Fruit fly (Drosophila melanogaster) whole organism, embryonic: ENCODE measurements around the gene mRpS31.

Experiments
- CG11456 ChIP-seq: fragments of 200-800 bp; sonication (Bioruptor generic); IDR thresholded peaks from 3 replicates; pipeline ENCODE4 v1.3.6; 2022; ENCODE audit warnings: missing biosample characterization, missing genetic modification characterization
- CG12104 ChIP-seq: fragments of 200-800 bp; sonication (Bioruptor generic); optimal IDR thresholded peaks from 3 replicates; lab custom pipeline; 2016; ENCODE audit warnings: missing biosample characterization, missing genetic modification characterization
- CG12769 ChIP-seq: fragments of 200-800 bp; sonication (Bioruptor generic); optimal IDR thresholded peaks from 2 replicates; lab custom pipeline; 2019; ENCODE audit warnings: missing biosample characterization, mild to moderate bottlenecking, missing genetic modification characterization, moderate library complexity
- CG17328 ChIP-seq: fragments of 200-800 bp; sonication (Bioruptor generic); IDR thresholded peaks from 2 replicates; pipeline ENCODE4 v1.3.6; 2022; ENCODE audit warnings: missing biosample characterization, missing genetic modification characterization
- CG17912 ChIP-seq: fragments of 200-800 bp; sonication (Bioruptor generic); optimal IDR thresholded peaks from 2 replicates; lab custom pipeline; 2018; ENCODE audit warnings: missing biosample characterization, mild to moderate bottlenecking, missing genetic modification characterization
- CG18476 ChIP-seq: fragments of 200-800 bp; sonication (Bioruptor generic); optimal IDR thresholded peaks from 2 replicates; lab custom pipeline; 2016; ENCODE audit warnings: missing biosample characterization, mild to moderate bottlenecking, missing genetic modification characterization
- CG2129 ChIP-seq: fragments of 200-800 bp; sonication (Bioruptor generic); IDR thresholded peaks from 2 replicates; pipeline ENCODE4 v1.3.6; 2022; ENCODE audit warnings: missing biosample characterization, missing genetic modification characterization; ENCODE audit not compliant: partially characterized antibody
- CG31441 ChIP-seq: fragments of 200-800 bp; sonication (Bioruptor generic); IDR thresholded peaks from 2 replicates; pipeline ENCODE4 v1.3.6; 2022; ENCODE audit warnings: missing biosample characterization, missing genetic modification characterization
- CG34376 ChIP-seq: fragments of 200-800 bp; sonication (Bioruptor generic); optimal IDR thresholded peaks from 2 replicates; lab custom pipeline; 2018; ENCODE audit warnings: missing biosample characterization, mild to moderate bottlenecking, missing genetic modification characterization
- CG34422 ChIP-seq: fragments of 200-800 bp; sonication (Bioruptor generic); IDR thresholded peaks from 3 replicates; pipeline ENCODE4 v1.3.6; 2022; ENCODE audit warnings: missing biosample characterization, missing genetic modification characterization
- CG4282 ChIP-seq: fragments of 200-800 bp; sonication (Bioruptor generic); optimal IDR thresholded peaks from 2 replicates; lab custom pipeline; 2016; ENCODE audit warnings: missing biosample characterization, missing genetic modification characterization
- CG4404 ChIP-seq: fragments of 200-800 bp; sonication (Bioruptor generic); IDR thresholded peaks from 2 replicates; pipeline ENCODE4 v1.3.6; 2022; ENCODE audit warnings: missing biosample characterization, missing genetic modification characterization
- CG6683 ChIP-seq: fragments of 200-800 bp; sonication (Bioruptor generic); optimal IDR thresholded peaks from 2 replicates; lab custom pipeline; 2017; ENCODE audit warnings: missing biosample characterization, mild to moderate bottlenecking, missing genetic modification characterization, missing genetic modification reagents
- CG8281 ChIP-seq: fragments of 200-800 bp; sonication (Bioruptor generic); optimal IDR thresholded peaks from 2 replicates; lab custom pipeline; 2018; ENCODE audit warnings: missing biosample characterization, mild to moderate bottlenecking, missing genetic modification characterization, moderate library complexity
- CG9797 ChIP-seq: fragments of 200-800 bp; sonication (Bioruptor generic); optimal IDR thresholded peaks from 3 replicates; lab custom pipeline; 2018; ENCODE audit warnings: missing biosample characterization, mild to moderate bottlenecking, missing genetic modification characterization
- CkIIα-i1 ChIP-seq: fragments of 200-800 bp; sonication (Bioruptor generic); IDR thresholded peaks from 2 replicates; pipeline ENCODE4 v1.3.6; 2022; ENCODE audit warnings: missing biosample characterization, missing genetic modification characterization
- Dip2 ChIP-seq: fragments of 200-800 bp; sonication (Bioruptor generic); IDR thresholded peaks from 2 replicates; pipeline ENCODE4 v1.3.6; 2022; ENCODE audit warnings: missing biosample characterization, missing genetic modification characterization
- ERR ChIP-seq: fragments of 200-800 bp; sonication (Bioruptor generic); optimal IDR thresholded peaks from 2 replicates; lab custom pipeline; 2016; ENCODE audit warnings: missing biosample characterization, missing genetic modification characterization
- Eip74EF ChIP-seq, 2 experiments: fragments of 200-800 bp in 1 of 2; fragments of >200 bp in 1 of 2; sonication (Bioruptor generic) in 1 of 2; optimal IDR thresholded peaks; 2 replicates each; lab custom pipeline; 2017 to 2019; ENCODE audit warnings: missing biosample characterization in 2 of 2, missing genetic modification characterization in 2 of 2, mild to moderate bottlenecking in 1 of 2, moderate library complexity in 1 of 2
- Fer3 ChIP-seq: fragments of 200-800 bp; sonication (Bioruptor generic); optimal IDR thresholded peaks from 2 replicates; lab custom pipeline; 2018; ENCODE audit warnings: missing biosample characterization, mild to moderate bottlenecking, missing genetic modification characterization, moderate library complexity
- Mad ChIP-seq: fragments of 200-800 bp; sonication (Bioruptor generic); optimal IDR thresholded peaks from 2 replicates; lab custom pipeline; 2016; ENCODE audit warnings: missing biosample characterization, missing genetic modification characterization
- Nf-YB ChIP-seq: fragments of 200-800 bp; sonication (Bioruptor generic); optimal IDR thresholded peaks from 3 replicates; lab custom pipeline; 2019; ENCODE audit warnings: missing biosample characterization, mild to moderate bottlenecking, missing genetic modification characterization, moderate library complexity
- PHDP ChIP-seq: fragments of 200-800 bp; sonication (Bioruptor generic); optimal IDR thresholded peaks from 3 replicates; lab custom pipeline; 2018; ENCODE audit warnings: missing biosample characterization, mild to moderate bottlenecking, missing genetic modification characterization, moderate library complexity
- Spps ChIP-seq: fragments of 200-800 bp; sonication (Bioruptor generic); optimal IDR thresholded peaks from 2 replicates; lab custom pipeline; 2018; ENCODE audit warnings: missing biosample characterization, mild to moderate bottlenecking, missing genetic modification characterization
- Tbp ChIP-seq: fragments of >200 bp; optimal IDR thresholded peaks from 2 replicates; lab custom pipeline; 2018; ENCODE audit warnings: missing biosample characterization, missing genetic modification characterization
- br ChIP-seq: fragments of >200 bp; optimal IDR thresholded peaks from 2 replicates; lab custom pipeline; 2017
- inv ChIP-seq: fragments of 200-800 bp; sonication (Bioruptor generic); IDR thresholded peaks from 2 replicates; pipeline ENCODE4 v1.3.6; 2022; ENCODE audit warnings: missing biosample characterization, missing genetic modification characterization; ENCODE audit not compliant: partially characterized antibody
- ken ChIP-seq: fragments of 200-800 bp; sonication (Bioruptor generic); IDR thresholded peaks from 3 replicates; pipeline ENCODE4 v1.3.6; 2022; ENCODE audit warnings: missing biosample characterization, missing genetic modification characterization
- mld ChIP-seq: fragments of 200-800 bp; sonication (Bioruptor generic); IDR thresholded peaks from 3 replicates; pipeline ENCODE4 v1.3.6; 2022; ENCODE audit warnings: missing biosample characterization, missing genetic modification characterization; ENCODE audit not compliant: partially characterized antibody
- nerfin-2 ChIP-seq: fragments of 200-800 bp; sonication (Bioruptor generic); IDR thresholded peaks from 2 replicates; pipeline ENCODE4 v1.3.6; 2022; ENCODE audit warnings: missing biosample characterization, missing genetic modification characterization; ENCODE audit not compliant: partially characterized antibody
- pita ChIP-seq: fragments of 200-800 bp; sonication (Bioruptor generic); optimal IDR thresholded peaks from 2 replicates; lab custom pipeline; 2017; ENCODE audit warnings: missing biosample characterization, mild to moderate bottlenecking, missing genetic modification characterization
- sd ChIP-seq: fragments of 200-800 bp; sonication (Bioruptor generic); optimal IDR thresholded peaks from 3 replicates; lab custom pipeline; 2018; ENCODE audit warnings: missing biosample characterization, mild to moderate bottlenecking, missing genetic modification characterization, moderate library complexity
- so ChIP-seq: fragments of 200-800 bp; sonication (Bioruptor generic); IDR thresholded peaks from 3 replicates; pipeline ENCODE4 v1.3.6; 2022; ENCODE audit warnings: missing biosample characterization, missing genetic modification characterization
- sr ChIP-seq: fragments of 200-800 bp; sonication (Bioruptor generic); IDR thresholded peaks from 3 replicates; pipeline ENCODE4 v1.3.6; 2022; ENCODE audit warnings: missing biosample characterization, missing genetic modification characterization
- tna ChIP-seq: fragments of 200-800 bp; sonication (Bioruptor generic); IDR thresholded peaks from 2 replicates; pipeline ENCODE4 v1.3.6; 2022; ENCODE audit warnings: missing biosample characterization, missing genetic modification characterization; ENCODE audit not compliant: partially characterized antibody
- vfl ChIP-seq: fragments of 200-800 bp; sonication (Bioruptor generic); optimal IDR thresholded peaks from 2 replicates; lab custom pipeline; 2016; ENCODE audit warnings: missing biosample characterization, missing genetic modification characterization

mRpS31 gene

dm6 chr3L:15988039-15988546 is 16.9 kb upstream of the mRpS31 start, which contains the start of gene Hip14 (continued):
- TF ChIP-seq CkIIα-i1 (no peak), ERR (peak; percentile 10), CG34376 (peak; percentile 19), vfl (no peak), nerfin-2 (GFP tag; lab: Robert Waterston, UW) (no peak), Dip2 (GFP tag; lab: Robert Waterston, UW) (no peak), CG18476 (GFP tag; lab: Kevin White, UChicago) (no peak), inv (no peak), Tbp (GFP tag; lab: Kevin White, UChicago) (no peak), Spps (tag; lab: Kevin White, UChicago) (no peak), CG12104 (GFP tag; lab: Kevin White, UChicago) (peak; percentile 55), Eip74EF (GFP tag; optimal IDR thresholded peaks at IDR 0.05; lab: Kevin White, UChicago) (no peak), CG6683 (GFP tag; lab: Kevin White, UChicago) (no peak), br (lab: Kevin White, UChicago) (no peak), CG34422 (GFP tag; lab: Robert Waterston, UW) (peak; percentile 78; the same call in 2 of the 3 replicates), CG31441 (GFP tag; lab: Robert Waterston, UW) (peak; percentile 63), PHDP (no peak), CG11456 (GFP tag; lab: Robert Waterston, UW) (no peak), tna (no peak), CG17328 (GFP tag; lab: Robert Waterston, UW) (0 out of 2 replicates have a peak, but pooled peaks have one; percentile 8)

dm6 chr3L:15996019-15996418 is 9.0 kb upstream of the mRpS31 start:
- TF ChIP-seq mld (GFP tag; lab: Robert Waterston, UW), result no peak
- no peak for TF ChIP-seq Fer3 (tag; lab: Kevin White, UChicago)
- TF ChIP-seq Nf-YB, result no peak
- TF ChIP-seq pita (GFP tag; lab: Kevin White, UChicago), result no peak
- TF ChIP-seq CG4404 (GFP tag; lab: Robert Waterston, UW), result no peak
- peak; percentile 96 for TF ChIP-seq sd (tag; lab: Kevin White, UChicago)
- peak; percentile 74; the same call in 2 of the 3 replicates for TF ChIP-seq sr

dm6 chr3L:15998217-15998616 is 6.8 kb upstream of the mRpS31 start:
- TF ChIP-seq CG2129 (no peak), Mad (no peak), CG9797 (GFP tag; lab: Kevin White, UChicago) (no peak), CG12769 (tag; lab: Kevin White, UChicago) (peak; percentile 55), so (GFP tag; lab: Robert Waterston, UW) (no peak), sd (tag; lab: Kevin White, UChicago) (peak; percentile 84), CG17912 (GFP tag; lab: Kevin White, UChicago) (no peak), sr (peak; percentile 93), ken (no peak), CG4282 (GFP tag; lab: Kevin White, UChicago) (no peak), CG8281 (tag; lab: Kevin White, UChicago) (peak; percentile 7)
- TF ChIP-seq, all 482 proteins: peak for 4
